Worm (Caenorhabditis elegans): ENCODE data around the gene R04D3.4.
A peak's percentile ranks its signal among the peaks of the same experiment; 100 is the strongest.

DNA sequence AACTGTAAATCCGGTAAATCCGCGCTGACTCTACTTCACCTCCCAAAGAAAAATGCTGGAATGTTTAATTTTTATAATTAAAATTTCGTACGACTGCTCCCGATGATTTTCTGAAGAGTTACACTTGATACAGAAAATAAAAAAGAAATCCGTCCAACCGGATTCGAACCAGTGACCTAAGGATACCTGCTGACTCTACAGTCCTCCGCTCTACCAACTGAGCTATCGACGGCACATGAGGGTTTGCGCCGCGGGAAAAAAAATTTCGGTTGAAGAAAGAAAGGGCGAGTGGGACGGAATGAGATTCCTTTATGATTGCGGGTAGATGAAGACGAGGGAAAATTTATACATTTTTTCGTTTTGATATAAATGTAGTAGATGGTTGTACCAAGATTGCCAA is 4.0 kb downstream of the R04D3.4 start:
- TF ChIP-seq flt-1 (GFP tag; IDR thresholded peaks at IDR 0.05) (0 out of 2 replicates have a peak, but pooled peaks have one; percentile 45), tab-1 (GFP tag; IDR thresholded peaks at IDR 0.05) (no peak), ztf-29 (GFP tag; IDR thresholded peaks at IDR 0.05) (no peak), ztf-23 (GFP tag; IDR thresholded peaks at IDR 0.05) (no peak)

Measured in whole organism, midembryonic.